Fruit fly (Drosophila melanogaster) whole organism, prepupa: ENCODE results near the gene Ras85D.

Experiments used
- Blimp-1 ChIP-seq: fragments of 200-800 bp; sonication (Bioruptor generic); optimal IDR thresholded peaks from 3 replicates; lab custom pipeline; 2017; ENCODE audit warnings: missing biosample characterization, missing genetic modification characterization, mild to moderate bottlenecking, moderate library complexity, missing genetic modification reagents
- CG10631 ChIP-seq: fragments of 200-800 bp; sonication (Bioruptor generic); optimal IDR thresholded peaks from 2 replicates; lab custom pipeline; 2016; ENCODE audit warnings: missing biosample characterization, missing genetic modification characterization
- CG10669 ChIP-seq: fragments of 200-800 bp; sonication (Bioruptor generic); optimal IDR thresholded peaks from 3 replicates; lab custom pipeline; 2018; ENCODE audit warnings: missing biosample characterization, mild to moderate bottlenecking, missing genetic modification characterization, moderate library complexity
- CG11294 ChIP-seq: fragments of 200-800 bp; sonication (Bioruptor generic); IDR thresholded peaks from 2 replicates; pipeline ENCODE4 v1.3.6; 2022; ENCODE audit warnings: missing biosample characterization, missing genetic modification characterization
- CG11762 ChIP-seq: fragments of 200-800 bp; sonication (Bioruptor generic); optimal IDR thresholded peaks from 3 replicates; lab custom pipeline; 2016; ENCODE audit warnings: missing biosample characterization, missing genetic modification characterization; ENCODE audit not compliant: insufficient read depth
- CG11902 ChIP-seq: fragments of 200-800 bp; sonication (Bioruptor generic); optimal IDR thresholded peaks from 3 replicates; lab custom pipeline; 2016; ENCODE audit warnings: missing biosample characterization, missing genetic modification characterization
- CG15336 ChIP-seq: fragments of 200-800 bp; sonication (Bioruptor generic); IDR thresholded peaks from 2 replicates; pipeline ENCODE4 v1.3.6; 2022; ENCODE audit warnings: missing biosample characterization, missing genetic modification characterization
- CG1621 ChIP-seq: fragments of 200-800 bp; sonication (Bioruptor generic); optimal IDR thresholded peaks from 3 replicates; lab custom pipeline; 2018; ENCODE audit warnings: missing biosample characterization, mild to moderate bottlenecking, missing genetic modification characterization
- CG3032 ChIP-seq: fragments of 200-800 bp; optimal IDR thresholded peaks from 2 replicates; lab custom pipeline; 2019; ENCODE audit warnings: missing biosample characterization, mild to moderate bottlenecking, missing genetic modification characterization, moderate library complexity
- CG31627 ChIP-seq: fragments of 200-800 bp; sonication (Bioruptor generic); optimal IDR thresholded peaks from 3 replicates; lab custom pipeline; 2016; ENCODE audit warnings: missing biosample characterization, missing genetic modification characterization
- CG32006 ChIP-seq: fragments of 200-800 bp; sonication (Bioruptor generic); optimal IDR thresholded peaks from 3 replicates; lab custom pipeline; 2017; ENCODE audit warnings: missing biosample characterization, mild to moderate bottlenecking, missing genetic modification characterization
- CG34406 ChIP-seq: fragments of 200-800 bp; sonication (Bioruptor generic); optimal IDR thresholded peaks from 3 replicates; lab custom pipeline; 2016; ENCODE audit warnings: missing biosample characterization, missing genetic modification characterization
- CG4318 ChIP-seq: fragments of 200-800 bp; sonication (Bioruptor generic); optimal IDR thresholded peaks from 3 replicates; lab custom pipeline; 2017; ENCODE audit warnings: missing biosample characterization, mild to moderate bottlenecking, missing genetic modification characterization
- CG6808 ChIP-seq: fragments of 200-800 bp; sonication (Bioruptor generic); optimal IDR thresholded peaks from 3 replicates; lab custom pipeline; 2017; ENCODE audit warnings: missing biosample characterization, missing genetic modification characterization, mild to moderate bottlenecking, moderate library complexity, missing genetic modification reagents
- CG6854 ChIP-seq: fragments of 200-800 bp; sonication (Bioruptor generic); optimal IDR thresholded peaks from 2 replicates; lab custom pipeline; 2017; ENCODE audit warnings: missing biosample characterization, mild to moderate bottlenecking, missing genetic modification characterization
- CG8119 ChIP-seq: fragments of 200-800 bp; sonication (Bioruptor generic); IDR thresholded peaks from 3 replicates; pipeline ENCODE4 v1.3.6; 2022; ENCODE audit warnings: missing biosample characterization, missing genetic modification characterization
- CG8319 ChIP-seq: fragments of 200-800 bp; sonication (Bioruptor generic); optimal IDR thresholded peaks from 3 replicates; lab custom pipeline; 2016; ENCODE audit warnings: missing biosample characterization, missing genetic modification characterization
- Eip75B ChIP-seq: fragments of 200-800 bp; sonication (Bioruptor generic); optimal IDR thresholded peaks from 3 replicates; lab custom pipeline; 2016; ENCODE audit warnings: missing biosample characterization, missing genetic modification characterization
- Eip78C ChIP-seq: fragments of 200-800 bp; sonication (Bioruptor generic); peaks from one replicate; lab custom pipeline; 2016; ENCODE audit warnings: missing biosample characterization, missing genetic modification characterization
- Eip93F ChIP-seq: fragments of 200-800 bp; sonication (Bioruptor generic); optimal IDR thresholded peaks from 2 replicates; lab custom pipeline; 2016; ENCODE audit warnings: missing biosample characterization, mild to moderate bottlenecking, missing genetic modification characterization
- Ets21C ChIP-seq: fragments of 200-800 bp; sonication (Bioruptor generic); optimal IDR thresholded peaks from 3 replicates; lab custom pipeline; 2016; ENCODE audit warnings: missing biosample characterization, missing genetic modification characterization
- Ets96B ChIP-seq: fragments of 200-800 bp; optimal IDR thresholded peaks from 2 replicates; lab custom pipeline; 2019; ENCODE audit warnings: missing biosample characterization, mild to moderate bottlenecking, missing genetic modification characterization, moderate library complexity
- Gug ChIP-seq: fragments of 200-800 bp; sonication (Bioruptor generic); IDR thresholded peaks from 2 replicates; pipeline ENCODE4 v1.3.6; 2022; ENCODE audit warnings: missing biosample characterization, missing genetic modification characterization
- Hr38 ChIP-seq: sonication (Bioruptor generic); optimal IDR thresholded peaks from 2 replicates; lab custom pipeline; 2016; ENCODE audit warnings: missing biosample characterization, missing genetic modification characterization
- Hr39 ChIP-seq: fragments of 200-800 bp; sonication (Bioruptor generic); optimal IDR thresholded peaks from 2 replicates; lab custom pipeline; 2016; ENCODE audit warnings: missing biosample characterization, missing genetic modification characterization
- Hr4 ChIP-seq: fragments of 200-800 bp; sonication (Bioruptor generic); optimal IDR thresholded peaks from 3 replicates; lab custom pipeline; 2016; ENCODE audit warnings: missing biosample characterization, missing genetic modification characterization
- Lpt ChIP-seq: fragments of 200-800 bp; sonication (Bioruptor generic); optimal IDR thresholded peaks from 3 replicates; lab custom pipeline; 2016; ENCODE audit warnings: missing biosample characterization, missing genetic modification characterization
- Met ChIP-seq: fragments of 200-800 bp; sonication (Bioruptor generic); optimal IDR thresholded peaks from 3 replicates; lab custom pipeline; 2016; ENCODE audit warnings: missing biosample characterization, missing genetic modification characterization
- Smox ChIP-seq: fragments of 200-800 bp; sonication (Bioruptor generic); optimal IDR thresholded peaks from 3 replicates; lab custom pipeline; 2016; ENCODE audit warnings: missing biosample characterization, missing genetic modification characterization
- Sox102F ChIP-seq: fragments of 200-800 bp; sonication (Bioruptor generic); optimal IDR thresholded peaks from 2 replicates; lab custom pipeline; 2016; ENCODE audit warnings: missing biosample characterization, mild to moderate bottlenecking, missing genetic modification characterization
- Sox14 ChIP-seq: fragments of 200-800 bp; sonication (Bioruptor generic); optimal IDR thresholded peaks from 3 replicates; lab custom pipeline; 2016; ENCODE audit warnings: missing biosample characterization, missing genetic modification characterization
- achi ChIP-seq: fragments of 200-800 bp; sonication (Bioruptor generic); optimal IDR thresholded peaks from 3 replicates; lab custom pipeline; 2016; ENCODE audit warnings: missing biosample characterization, missing genetic modification characterization
- acj6 ChIP-seq: fragments of 200-800 bp; sonication (Bioruptor generic); optimal IDR thresholded peaks from 3 replicates; lab custom pipeline; 2016; ENCODE audit warnings: missing biosample characterization, missing genetic modification characterization
- cyc ChIP-seq: fragments of 200-800 bp; sonication (Bioruptor generic); optimal IDR thresholded peaks from 3 replicates; lab custom pipeline; 2016; ENCODE audit warnings: missing biosample characterization, missing genetic modification characterization
- dac ChIP-seq: fragments of 200-800 bp; sonication (Bioruptor generic); optimal IDR thresholded peaks from 2 replicates; lab custom pipeline; 2017; ENCODE audit warnings: missing biosample characterization, mild to moderate bottlenecking, missing genetic modification characterization
- dsx ChIP-seq: fragments of 200-800 bp; optimal IDR thresholded peaks from 3 replicates; lab custom pipeline; 2019; ENCODE audit warnings: missing biosample characterization, mild to moderate bottlenecking, missing genetic modification characterization, moderate library complexity; ENCODE audit not compliant: poor library complexity, severe bottlenecking
- esn ChIP-seq: fragments of 200-800 bp; sonication (Bioruptor generic); optimal IDR thresholded peaks from 2 replicates; lab custom pipeline; 2016; ENCODE audit warnings: missing biosample characterization, mild to moderate bottlenecking, missing genetic modification characterization, moderate library complexity
- fd59A ChIP-seq: fragments of 200-800 bp; sonication (Bioruptor generic); optimal IDR thresholded peaks from 2 replicates; lab custom pipeline; 2017; ENCODE audit warnings: missing biosample characterization, mild to moderate bottlenecking, missing genetic modification characterization, missing genetic modification reagents
- fkh ChIP-seq: fragments of 200-800 bp; sonication (Bioruptor generic); optimal IDR thresholded peaks from 3 replicates; lab custom pipeline; 2017; ENCODE audit warnings: missing biosample characterization, mild to moderate bottlenecking, missing genetic modification characterization, moderate library complexity
- net ChIP-seq: fragments of 200-800 bp; sonication (Bioruptor generic); optimal IDR thresholded peaks from 3 replicates; lab custom pipeline; 2016; ENCODE audit warnings: missing biosample characterization, missing genetic modification characterization
- pdm3 ChIP-seq: fragments of 200-800 bp; sonication (Bioruptor generic); optimal IDR thresholded peaks from 3 replicates; lab custom pipeline; 2016; ENCODE audit warnings: missing biosample characterization, missing genetic modification characterization
- salr ChIP-seq, 2 experiments: fragments of 200-800 bp; sonication (Bioruptor generic); optimal IDR thresholded peaks; 3 replicates each; lab custom pipeline; 2016 to 2018; ENCODE audit warnings: missing biosample characterization in 2 of 2, missing genetic modification characterization in 2 of 2, mild to moderate bottlenecking in 1 of 2
- spab ChIP-seq: fragments of 200-800 bp; sonication (Bioruptor generic); optimal IDR thresholded peaks from 2 replicates; lab custom pipeline; 2017; ENCODE audit warnings: missing biosample characterization, mild to moderate bottlenecking, missing genetic modification characterization, missing genetic modification reagents
- ss ChIP-seq, 2 experiments: fragments of 200-800 bp; sonication (Bioruptor generic); optimal IDR thresholded peaks; 2 replicates in 1 of 2; 3 replicates in 1 of 2; lab custom pipeline; 2017 to 2018; ENCODE audit warnings: mild to moderate bottlenecking in 2 of 2, missing biosample characterization in 2 of 2, missing genetic modification characterization in 2 of 2, moderate library complexity in 1 of 2
- topi ChIP-seq: fragments of 200-800 bp; sonication (Bioruptor generic); optimal IDR thresholded peaks from 3 replicates; lab custom pipeline; 2016; ENCODE audit warnings: missing biosample characterization, missing genetic modification characterization
- vri ChIP-seq: fragments of 200-800 bp; sonication (Bioruptor generic); optimal IDR thresholded peaks from 3 replicates; lab custom pipeline; 2016; ENCODE audit warnings: missing biosample characterization, mild to moderate bottlenecking, missing genetic modification characterization

The Ras85D gene

dm6 chr3R:9551013-9551658 is 38.3 kb upstream of the Ras85D start (continued):
- peak; percentile 17 for TF ChIP-seq Blimp-1
- peak; percentile 23 for TF ChIP-seq topi (GFP tag; lab: Kevin White, UChicago)
- peak; percentile 79 for TF ChIP-seq Eip78C (GFP tag; lab: Kevin White, UChicago)
- TF ChIP-seq Met (GFP tag; lab: Kevin White, UChicago) = peak; percentile 36
- TF ChIP-seq Hr4 (GFP tag; lab: Kevin White, UChicago) = no peak
- TF ChIP-seq fkh (GFP tag; lab: Kevin White, UChicago) = peak; percentile 99
- peak; percentile 31 for TF ChIP-seq esn
- TF ChIP-seq dac = no peak
- TF ChIP-seq CG10631 (GFP tag; lab: Kevin White, UChicago) = no peak
- peak; percentile 80 to 82 for TF ChIP-seq ss (GFP tag; optimal IDR thresholded peaks at IDR 0.05; lab: Kevin White, UChicago)
- peak; percentile 41 for TF ChIP-seq CG10669 (GFP tag; lab: Kevin White, UChicago)
- no peak for TF ChIP-seq CG8119
- peak; percentile 18 for TF ChIP-seq acj6 (GFP tag; lab: Kevin White, UChicago)
- TF ChIP-seq net (GFP tag; lab: Kevin White, UChicago) = peak; percentile 56
- TF ChIP-seq, all 60 proteins: peak for 34

dm6 chr3R:9550265-9551012 is 37.6 kb upstream of the Ras85D start:
- TF ChIP-seq Eip75B (GFP tag; lab: Kevin White, UChicago) (no peak), fkh (GFP tag; lab: Kevin White, UChicago) (peak; percentile 29), Ets21C (no peak), pdm3 (GFP tag; lab: Kevin White, UChicago) (no peak), fd59A (GFP tag; lab: Kevin White, UChicago) (no peak), topi (GFP tag; lab: Kevin White, UChicago) (no peak), CG32006 (GFP tag; lab: Kevin White, UChicago) (no peak), CG4318 (no peak), Ets96B (peak; percentile 5), CG3032 (no peak), Hr39 (GFP tag; lab: Kevin White, UChicago) (no peak), Eip78C (GFP tag; lab: Kevin White, UChicago) (peak; percentile 82), CG11294 (GFP tag; lab: Robert Waterston, UW) (no peak), Eip93F (GFP tag; lab: Kevin White, UChicago) (peak; percentile 6), net (GFP tag; lab: Kevin White, UChicago) (peak; percentile 26), CG15336 (GFP tag; lab: Robert Waterston, UW) (no peak), Lpt (GFP tag; lab: Kevin White, UChicago) (peak; percentile 3), CG34406 (GFP tag; lab: Kevin White, UChicago) (no peak), Hr4 (GFP tag; lab: Kevin White, UChicago) (no peak), CG1621 (tag; lab: Kevin White, UChicago) (no peak), salr (GFP tag; optimal IDR thresholded peaks at IDR 0.05; lab: Kevin White, UChicago) (no peak), CG10669 (GFP tag; lab: Kevin White, UChicago) (no peak), CG6808 (GFP tag; lab: Kevin White, UChicago) (no peak), CG8319 (GFP tag; lab: Kevin White, UChicago) (no peak), spab (no peak), Hr38 (no peak), cyc (GFP tag; lab: Kevin White, UChicago) (no peak), acj6 (GFP tag; lab: Kevin White, UChicago) (no peak), CG11762 (GFP tag; lab: Kevin White, UChicago) (no peak), dsx (GFP tag; lab: Kevin White, UChicago) (peak; percentile 79), CG6854 (no peak), CG31627 (GFP tag; lab: Kevin White, UChicago) (no peak), CG11902 (no peak), Sox102F (peak; percentile 46), CG8119 (no peak), achi (GFP tag; lab: Kevin White, UChicago) (no peak), Met (GFP tag; lab: Kevin White, UChicago) (no peak), Smox (no peak), Sox14 (GFP tag; lab: Kevin White, UChicago) (peak; percentile 45), Gug (GFP tag; lab: Robert Waterston, UW) (no peak), vri (GFP tag; lab: Kevin White, UChicago) (peak; percentile 70)
